Worm (Caenorhabditis elegans) whole organism, midembryonic: Measurements from ENCODE around the gene C53B4.2.

Source experiments
- flt-1 ChIP-seq: fragments of 200-800 bp; sonication (Bioruptor generic); IDR thresholded peaks from 2 replicates; pipeline ENCODE4 v1.3.6; 2022; ENCODE audit warnings: missing genetic modification characterization, missing compliant biosample characterization
- klf-2 ChIP-seq: fragments of 200-800 bp; sonication (Bioruptor generic); conservative IDR thresholded peaks from 2 replicates; pipeline ENCODE4 v1.3.6; 2022; ENCODE audit warnings: missing genetic modification reagents, missing genetic modification characterization, missing compliant biosample characterization
- ref-1 ChIP-seq: fragments of 200-800 bp; sonication (Bioruptor generic); conservative IDR thresholded peaks from 2 replicates; pipeline ENCODE4 v1.3.6; 2022; ENCODE audit warnings: missing genetic modification reagents, missing genetic modification characterization, missing compliant biosample characterization
- ztf-29 ChIP-seq: fragments of 200-800 bp; sonication (Bioruptor generic); IDR thresholded peaks from 2 replicates; pipeline ENCODE4 v1.3.6; 2022; ENCODE audit warnings: missing genetic modification reagents, missing genetic modification characterization, missing compliant biosample characterization

DNA sequence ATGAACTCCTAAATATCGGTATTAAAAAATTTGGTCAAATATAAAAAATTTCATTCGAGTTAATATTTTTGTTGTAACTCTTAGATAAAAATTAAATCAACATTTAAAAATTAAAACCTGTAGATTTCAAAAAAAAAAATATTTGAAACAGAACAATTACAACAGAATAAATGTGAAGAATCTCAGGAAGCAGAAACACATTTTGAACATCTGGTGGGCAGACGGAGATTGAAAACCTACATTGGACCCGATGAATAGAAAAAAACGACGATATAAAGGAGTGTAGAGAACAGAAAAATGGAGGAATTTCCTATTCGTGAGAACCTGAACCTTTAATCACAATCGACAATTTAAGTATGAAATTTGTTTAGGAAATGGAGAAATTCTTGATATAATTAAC is 41.9 kb upstream of the C53B4.2 start:
- no peak for TF ChIP-seq klf-2 (GFP tag; lab: Robert Waterston, UW)
- TF ChIP-seq ztf-29 (GFP tag; lab: Robert Waterston, UW), result no peak
- TF ChIP-seq flt-1 (GFP tag; lab: Robert Waterston, UW), result no peak
- TF ChIP-seq ref-1 (GFP tag; lab: Robert Waterston, UW), result no peak
